Worm (Caenorhabditis elegans): Measurements from ENCODE around the gene his-39.

Gene his-39

DNA sequence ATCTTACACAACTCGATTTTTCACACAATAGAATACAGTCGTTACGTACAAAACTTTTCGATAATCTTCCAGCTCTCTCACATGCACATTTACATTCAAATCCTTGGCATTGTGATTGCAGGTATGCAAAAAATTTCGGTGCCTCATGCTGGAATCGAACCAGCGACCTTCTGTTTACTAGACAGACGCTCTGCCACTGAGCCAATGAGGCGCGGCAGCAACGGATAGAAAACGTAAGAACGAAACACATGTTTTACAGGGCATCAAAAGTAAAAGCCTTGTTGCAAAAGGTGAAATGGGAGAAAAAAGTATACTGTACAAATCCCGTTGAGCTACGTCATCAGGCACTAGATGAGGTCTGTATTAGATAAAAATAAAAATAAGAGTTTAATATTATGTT is 40.3 kb upstream of the his-39 start (continued):
- TF ChIP-seq snpc-1.3 (tag; optimal IDR thresholded peaks at IDR 0.05; ENCODE audit: insufficient read depth) (peak; percentile 47), let-607 (tag; optimal IDR thresholded peaks at IDR 0.05) (no peak), ceh-79 (tag; optimal IDR thresholded peaks at IDR 0.05) (no peak), nhr-90 (tag; optimal IDR thresholded peaks at IDR 0.05) (peak; percentile 53), attf-5 (GFP tag; optimal IDR thresholded peaks at IDR 0.05) (peak; percentile 43), F52B5.7 (tag; optimal IDR thresholded peaks at IDR 0.05) (no peak), nhr-27 (tag; optimal IDR thresholded peaks at IDR 0.05) (peak; percentile 13), K12H6.12 (tag; optimal IDR thresholded peaks at IDR 0.05) (no peak), aptf-2 (GFP tag; conservative IDR thresholded peaks at IDR 0.05) (no peak), Y95B8A.8 (GFP tag; IDR thresholded peaks at IDR 0.05) (0 out of 2 replicates have a peak, but pooled peaks have one; percentile 77), tbx-9 (tag; optimal IDR thresholded peaks at IDR 0.05; ENCODE audit: borderline replicate concordance) (no peak), B0035.1 (tag; optimal IDR thresholded peaks at IDR 0.05) (no peak), ZK185.1 (tag; optimal IDR thresholded peaks at IDR 0.05; ENCODE audit: poor library complexity, severe bottlenecking) (no peak), Y67H2A.10 (GFP tag; conservative IDR thresholded peaks at IDR 0.05) (peak; percentile 35; the same call in 1 of the 2 replicates), lin-40 (tag; optimal IDR thresholded peaks at IDR 0.05) (no peak), F49E8.2 (tag; optimal IDR thresholded peaks at IDR 0.05; ENCODE audit: insufficient read depth) (peak; percentile 21), athp-1 (tag; optimal IDR thresholded peaks at IDR 0.05) (no peak), madf-8 (GFP tag; conservative IDR thresholded peaks at IDR 0.05) (no peak), F55B11.4 (tag; optimal IDR thresholded peaks at IDR 0.05; ENCODE audit: borderline replicate concordance, insufficient read depth) (no peak), egl-44 (GFP tag; IDR thresholded peaks at IDR 0.05) (0 out of 2 replicates have a peak, but pooled peaks have one; percentile 26), ztf-3 (GFP tag; optimal IDR thresholded peaks at IDR 0.05) (no peak), mxl-1 (tag; optimal IDR thresholded peaks at IDR 0.05) (peak; percentile 49), lir-1 (GFP tag; conservative IDR thresholded peaks at IDR 0.05) (no peak), snpc-4 (GFP tag; optimal IDR thresholded peaks at IDR 0.05) (peak; percentile 17), snpc-4 (tag; optimal IDR thresholded peaks at IDR 0.05) (peak; percentile 43 to 90 (median 68)), bed-2 (GFP tag; IDR thresholded peaks at IDR 0.05) (no peak), lin-54 (GFP tag; optimal IDR thresholded peaks at IDR 0.05) (peak; percentile 29), lin-35 (GFP tag; optimal IDR thresholded peaks at IDR 0.05) (no peak), cebp-2 (GFP tag; IDR thresholded peaks at IDR 0.05) (0 out of 2 replicates have a peak, but pooled peaks have one; percentile 44), F39B2.1 (GFP tag; IDR thresholded peaks at IDR 0.05) (no peak), snpc-1.1 (tag; optimal IDR thresholded peaks at IDR 0.05; ENCODE audit: insufficient read depth) (peak; percentile 68), ekl-4 (GFP tag; IDR thresholded peaks at IDR 0.05) (no peak), madf-10 (tag; optimal IDR thresholded peaks at IDR 0.05) (peak; percentile 33), C06A6.2 (GFP tag; conservative IDR thresholded peaks at IDR 0.05) (no peak), F23B12.7 (tag; optimal IDR thresholded peaks at IDR 0.05; ENCODE audit: insufficient read depth) (peak; percentile 58), ztf-26 (tag; optimal IDR thresholded peaks at IDR 0.05) (no peak), unc-62 (GFP tag; optimal IDR thresholded peaks at IDR 0.05) (no peak), lsl-1 (GFP tag; optimal IDR thresholded peaks at IDR 0.05) (peak; percentile 39), F37B4.10 (GFP tag; IDR thresholded peaks at IDR 0.05) (no peak), K11D2.4 (GFP tag; IDR thresholded peaks at IDR 0.05) (no peak), rec-8 (tag; optimal IDR thresholded peaks at IDR 0.05) (peak in 1 of 2 experiments; percentile 68), cebp-1 (GFP tag; IDR thresholded peaks at IDR 0.05) (no peak), cebp-1 (tag; optimal IDR thresholded peaks at IDR 0.05) (peak; percentile 47), Y56A3A.18 (GFP tag; IDR thresholded peaks at IDR 0.05) (0 out of 2 replicates have a peak, but pooled peaks have one; percentile 14), ets-4 (GFP tag; optimal IDR thresholded peaks at IDR 0.05) (no peak), F22D6.2 (tag; optimal IDR thresholded peaks at IDR 0.05) (no peak), nhr-80 (tag; optimal IDR thresholded peaks at IDR 0.05) (no peak)
